Fruit fly (Drosophila melanogaster): Measurements from ENCODE around the gene Rcc1.

Gene Rcc1

dm6 chr3L:5975785-5976120 lies 43.2 kb upstream of the Rcc1 start, which contains the start of gene CG10479 (continued):
- TF ChIP-seq sc (optimal IDR thresholded peaks at IDR 0.05) (no peak), sc (GFP tag; optimal IDR thresholded peaks at IDR 0.05) (no peak), CG18619 (GFP tag; optimal IDR thresholded peaks at IDR 0.05) (no peak), CG6854 (GFP tag; optimal IDR thresholded peaks at IDR 0.05) (no peak), phol (tag; optimal IDR thresholded peaks at IDR 0.05) (no peak), Lhr (GFP tag; optimal IDR thresholded peaks at IDR 0.05) (no peak), CG15269 (tag; optimal IDR thresholded peaks at IDR 0.05) (no peak), D (optimal IDR thresholded peaks at IDR 0.05) (no peak), D (GFP tag; optimal IDR thresholded peaks at IDR 0.05) (no peak), CG1603 (tag; optimal IDR thresholded peaks at IDR 0.05) (peak; percentile 2), cas (GFP tag; IDR thresholded peaks at IDR 0.05) (no peak), sens-2 (GFP tag; IDR thresholded peaks at IDR 0.05) (no peak), CG1602 (GFP tag; optimal IDR thresholded peaks at IDR 0.05) (no peak), yki (optimal IDR thresholded peaks at IDR 0.05) (no peak), mld (GFP tag; IDR thresholded peaks at IDR 0.05; ENCODE audit: partially characterized antibody) (peak; percentile 45; the same call in 1 of the 3 replicates), mam (GFP tag; optimal IDR thresholded peaks at IDR 0.05) (no peak), D19A (tag; optimal IDR thresholded peaks at IDR 0.05) (no peak), CG11247 (GFP tag; IDR thresholded peaks at IDR 0.05) (no peak), sob (GFP tag; IDR thresholded peaks at IDR 0.05) (no peak), CG4360 (GFP tag; IDR thresholded peaks at IDR 0.05) (no peak), Myb (GFP tag; optimal IDR thresholded peaks at IDR 0.05) (no peak), CG12769 (tag; optimal IDR thresholded peaks at IDR 0.05) (peak; percentile 2), CHES-1-like (GFP tag; optimal IDR thresholded peaks at IDR 0.05) (no peak), Xrp1 (GFP tag; IDR thresholded peaks at IDR 0.05) (no peak), CG8388 (GFP tag; optimal IDR thresholded peaks at IDR 0.05) (no peak), CG8924 (tag; optimal IDR thresholded peaks at IDR 0.05) (no peak), sr (GFP tag; IDR thresholded peaks at IDR 0.05) (0 out of 3 replicates have a peak, but pooled peaks have one; percentile 24), sim (GFP tag; IDR thresholded peaks at IDR 0.05) (no peak), prd (optimal IDR thresholded peaks at IDR 0.05) (no peak), prd (GFP tag; IDR thresholded peaks at IDR 0.05) (no peak; the same call in 2 of the 3 replicates), CG12155 (GFP tag; optimal IDR thresholded peaks at IDR 0.05) (no peak), slp2 (GFP tag; optimal IDR thresholded peaks at IDR 0.05) (no peak), CG42726 (GFP tag; IDR thresholded peaks at IDR 0.05; ENCODE audit: partially characterized antibody) (peak; percentile 66), HLHmδ (GFP tag; optimal IDR thresholded peaks at IDR 0.05) (peak; percentile 92), pfk (GFP tag; optimal IDR thresholded peaks at IDR 0.05) (no peak), Jarid2 (GFP tag; optimal IDR thresholded peaks at IDR 0.05) (peak; percentile 82), CG10654 (GFP tag; optimal IDR thresholded peaks at IDR 0.05) (no peak), CG7963 (GFP tag; IDR thresholded peaks at IDR 0.05; ENCODE audit: partially characterized antibody) (no peak), D19B (GFP tag; optimal IDR thresholded peaks at IDR 0.05) (no peak), sisA (GFP tag; IDR thresholded peaks at IDR 0.05) (no peak), Dll (GFP tag; IDR thresholded peaks at IDR 0.05; ENCODE audit: partially characterized antibody) (no peak), CG31388 (GFP tag; optimal IDR thresholded peaks at IDR 0.05) (no peak), gt (GFP tag; IDR thresholded peaks at IDR 0.05) (no peak), CG4707 (GFP tag; optimal IDR thresholded peaks at IDR 0.05) (peak; percentile 12), bbx (GFP tag; IDR thresholded peaks at IDR 0.05; ENCODE audit: partially characterized antibody) (peak; percentile 73), CG30431 (GFP tag; optimal IDR thresholded peaks at IDR 0.05) (no peak), da (GFP tag; optimal IDR thresholded peaks at IDR 0.05) (no peak), vvl (GFP tag; IDR thresholded peaks at IDR 0.05) (peak; percentile 11), CG14860 (GFP tag; IDR thresholded peaks at IDR 0.05; ENCODE audit: partially characterized antibody) (no peak), CG1792 (GFP tag; optimal IDR thresholded peaks at IDR 0.05) (no peak), pho (GFP tag; optimal IDR thresholded peaks at IDR 0.05) (no peak), CG10959 (GFP tag; IDR thresholded peaks at IDR 0.05) (no peak), ssp (GFP tag; IDR thresholded peaks at IDR 0.05) (no peak)

Measured in whole organism, embryonic.